Worm (Caenorhabditis elegans): ENCODE results near the gene ccch-1.

ce11 chrV:11574563-11574962 lies 46.9 kb downstream of the ccch-1 start:
- TF ChIP-seq W03F9.2 (tag; optimal IDR thresholded peaks at IDR 0.05) (no peak), him-1 (tag; optimal IDR thresholded peaks at IDR 0.05) (no peak)
